Fruit fly (Drosophila melanogaster) whole organism, wandering third instar larva: Measurements from ENCODE around the gene CG3857.

Experiments used
- CG9705 ChIP-seq: fragments of 200-800 bp; sonication (Bioruptor generic); optimal IDR thresholded peaks from 2 replicates; lab custom pipeline; 2018; ENCODE audit warnings: missing biosample characterization, mild to moderate bottlenecking, missing genetic modification characterization
- HLH106 ChIP-seq: fragments of 200-800 bp; optimal IDR thresholded peaks from 3 replicates; lab custom pipeline; 2019; ENCODE audit warnings: missing biosample characterization, mild to moderate bottlenecking, missing genetic modification characterization, moderate library complexity
- Jra ChIP-seq: sonication (Bioruptor generic); optimal IDR thresholded peaks from 2 replicates; lab custom pipeline; 2016; ENCODE audit warnings: missing biosample characterization, missing genetic modification characterization
- foxo ChIP-seq, 2 experiments: fragments of 200-800 bp; sonication (Bioruptor generic); optimal IDR thresholded peaks; 2 replicates in 1 of 2; 3 replicates in 1 of 2; lab custom pipeline; 2016 to 2017; ENCODE audit warnings: missing biosample characterization in 2 of 2, missing genetic modification characterization in 2 of 2
- fru ChIP-seq: fragments of 200-800 bp; sonication (Bioruptor generic); optimal IDR thresholded peaks from 3 replicates; lab custom pipeline; 2016; ENCODE audit warnings: missing biosample characterization, mild to moderate bottlenecking, missing genetic modification characterization
- lola ChIP-seq: fragments of >200 bp; optimal IDR thresholded peaks from 2 replicates; lab custom pipeline; 2017; ENCODE audit warnings: missing biosample characterization, missing genetic modification characterization

DNA sequence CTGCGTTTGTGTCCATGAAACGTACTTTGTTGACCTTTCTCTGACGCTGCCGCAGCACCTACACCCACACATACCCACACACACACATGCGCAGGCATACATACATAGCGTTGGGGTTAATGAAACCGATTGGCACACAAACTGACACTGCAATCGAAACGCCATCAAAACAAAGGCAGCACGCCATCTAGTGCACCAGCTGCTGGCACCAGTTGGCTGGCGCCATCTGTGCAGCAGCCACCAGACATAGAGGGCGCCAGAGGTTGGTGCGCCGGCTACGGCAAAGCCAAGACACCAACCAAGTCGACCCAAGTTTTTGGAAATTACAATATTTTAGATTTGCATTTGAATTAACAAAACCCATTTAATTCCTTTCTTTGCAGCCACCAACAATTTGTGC lies 13.1 kb upstream of the CG3857 start:
- peak; percentile 53 for TF ChIP-seq HLH106 (tag; lab: Kevin White, UChicago)
- no peak for TF ChIP-seq Jra (GFP tag; lab: Kevin White, UChicago)
- TF ChIP-seq foxo (GFP tag; optimal IDR thresholded peaks at IDR 0.05; lab: Kevin White, UChicago): peak in 1 of 2 experiments; percentile 80
- peak; percentile 40 for TF ChIP-seq fru (GFP tag; lab: Kevin White, UChicago)
- no peak for TF ChIP-seq lola
- TF ChIP-seq CG9705 (GFP tag; lab: Kevin White, UChicago): no peak
